Worm (Caenorhabditis elegans) whole organism, midembryonic: ENCODE data around the gene F47B10.6.

Source experiments
- flt-1 ChIP-seq: fragments of 200-800 bp; sonication (Bioruptor generic); IDR thresholded peaks from 2 replicates; pipeline ENCODE4 v1.3.6; 2022; ENCODE audit warnings: missing genetic modification characterization, missing compliant biosample characterization
- klf-2 ChIP-seq: fragments of 200-800 bp; sonication (Bioruptor generic); conservative IDR thresholded peaks from 2 replicates; pipeline ENCODE4 v1.3.6; 2022; ENCODE audit warnings: missing genetic modification reagents, missing genetic modification characterization, missing compliant biosample characterization
- med-1 ChIP-seq: sonication (generic microtip); optimal IDR thresholded peaks from 2 replicates; lab custom pipeline; 2017; ENCODE audit warnings: missing genetic modification characterization, mild to moderate bottlenecking, missing compliant biosample characterization, antibody characterized with exemption, missing genetic modification reagents; ENCODE audit not compliant: insufficient read depth
- ref-1 ChIP-seq: fragments of 200-800 bp; sonication (Bioruptor generic); conservative IDR thresholded peaks from 2 replicates; pipeline ENCODE4 v1.3.6; 2022; ENCODE audit warnings: missing genetic modification reagents, missing genetic modification characterization, missing compliant biosample characterization
- tab-1 ChIP-seq: fragments of 200-800 bp; sonication (Bioruptor generic); IDR thresholded peaks from 2 replicates; pipeline ENCODE4 v1.3.6; 2022; ENCODE audit warnings: missing genetic modification characterization, missing compliant biosample characterization
- ztf-23 ChIP-seq: fragments of 200-800 bp; sonication (Bioruptor generic); IDR thresholded peaks from 2 replicates; pipeline ENCODE4 v1.3.6; 2022; ENCODE audit warnings: missing genetic modification reagents, missing genetic modification characterization, missing compliant biosample characterization

ce11 chrX:10885872-10886271, 2.4 kb upstream of the F47B10.6 start, which contains the start of gene T21E8.5:
- TF ChIP-seq klf-2, result no peak
- TF ChIP-seq tab-1 (GFP tag; lab: Robert Waterston, UW), result no peak
- TF ChIP-seq ztf-23 (GFP tag; lab: Robert Waterston, UW), result no peak
- no peak for TF ChIP-seq med-1 (GFP tag; lab: Kevin White, UChicago)
- no peak for TF ChIP-seq flt-1 (GFP tag; lab: Robert Waterston, UW)
- no peak for TF ChIP-seq ref-1
